Worm (Caenorhabditis elegans): Measurements from ENCODE around the gene E03H12.5.

DNA sequence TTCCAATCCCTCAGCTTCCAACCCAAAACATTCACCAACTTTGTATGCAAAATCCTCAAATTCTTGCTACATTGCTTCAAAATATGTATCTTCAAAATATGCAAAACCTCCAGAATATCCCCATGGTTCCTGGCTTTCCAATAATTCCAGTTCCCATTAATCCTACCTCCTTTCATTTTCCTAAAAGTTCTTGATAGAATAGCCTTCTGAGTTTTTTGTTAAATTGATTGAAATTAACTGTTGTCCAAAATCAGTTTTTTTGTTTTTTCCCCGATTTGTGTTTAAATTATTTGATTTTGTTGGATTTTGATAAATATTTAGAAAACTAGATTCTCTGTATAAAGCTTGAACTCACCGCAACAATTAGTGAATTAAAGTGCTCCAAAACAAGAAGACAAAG lies 28.1 kb downstream of the E03H12.5 start:
- no peak for TF ChIP-seq ama-1 (optimal IDR thresholded peaks at IDR 0.05)
- no peak for TF ChIP-seq tbx-2 (tag; optimal IDR thresholded peaks at IDR 0.05)
- TF ChIP-seq ceh-2 (tag; optimal IDR thresholded peaks at IDR 0.05) = no peak
- TF ChIP-seq ceh-34 (tag; optimal IDR thresholded peaks at IDR 0.05) = no peak
- no peak for TF ChIP-seq odd-2 (tag; optimal IDR thresholded peaks at IDR 0.05)
- TF ChIP-seq pha-4 (tag; optimal IDR thresholded peaks at IDR 0.05) = no peak

All from whole organism, late embryonic.